Fruit fly (Drosophila melanogaster): ENCODE measurements around the gene CG34398.

CG34398 gene

dm6 chr2L:8898714-8899652, at the start of gene CG34398:
TSS of gene CG34398 (plus strand) at chr2L:8898786.
- no peak for TF ChIP-seq CG17801 (GFP tag; optimal IDR thresholded peaks at IDR 0.05; ENCODE audit: partially characterized antibody)

- TF ChIP-seq CG17801 (GFP tag; optimal IDR thresholded peaks at IDR 0.05; ENCODE audit: partially characterized antibody) = no peak
Measured at dm6 chr2L:8849170-8849569, 49.4 kb upstream of the CG34398 start.

dm6 chr2L:8851061-8851460, 47.5 kb upstream of the CG34398 start:
- TF ChIP-seq CG17801 (GFP tag; optimal IDR thresholded peaks at IDR 0.05; ENCODE audit: partially characterized antibody) = no peak

- TF ChIP-seq CG17801 (GFP tag; optimal IDR thresholded peaks at IDR 0.05; ENCODE audit: partially characterized antibody) = no peak
Measured at dm6 chr2L:8852235-8852634, 46.4 kb upstream of the CG34398 start.

dm6 chr2L:8855482-8855881, 43.1 kb upstream of the CG34398 start:
- TF ChIP-seq CG17801 (GFP tag; optimal IDR thresholded peaks at IDR 0.05; ENCODE audit: partially characterized antibody) = no peak

dm6 chr2L:8857752-8858151, 40.8 kb upstream of the CG34398 start:
- no peak for TF ChIP-seq CG17801 (GFP tag; optimal IDR thresholded peaks at IDR 0.05; ENCODE audit: partially characterized antibody)

dm6 chr2L:8859839-8860238, 38.7 kb upstream of the CG34398 start:
- no peak for TF ChIP-seq CG17801 (GFP tag; optimal IDR thresholded peaks at IDR 0.05; ENCODE audit: partially characterized antibody)

dm6 chr2L:8860767-8861166, 37.8 kb upstream of the CG34398 start:
- TF ChIP-seq CG17801 (GFP tag; optimal IDR thresholded peaks at IDR 0.05; ENCODE audit: partially characterized antibody) = no peak

dm6 chr2L:8862476-8862875, 36.1 kb upstream of the CG34398 start, which contains the start of gene CG32986:
TSS of gene CG32986 (plus strand) at chr2L:8862776.
- no peak for TF ChIP-seq CG17801 (GFP tag; optimal IDR thresholded peaks at IDR 0.05; ENCODE audit: partially characterized antibody)

- TF ChIP-seq CG17801 (GFP tag; optimal IDR thresholded peaks at IDR 0.05; ENCODE audit: partially characterized antibody) = no peak
Measured at dm6 chr2L:8863511-8863910, 35.1 kb upstream of the CG34398 start, which contains the start of gene CG32987. TSS of gene CG32987 (plus strand) at chr2L:8863811.

dm6 chr2L:8864564-8864963, 34.0 kb upstream of the CG34398 start, which contains the start of gene CG32988:
TSS of gene CG32988 (plus strand) at chr2L:8864864.
- TF ChIP-seq CG17801 (GFP tag; optimal IDR thresholded peaks at IDR 0.05; ENCODE audit: partially characterized antibody) = no peak

- TF ChIP-seq CG17801 (GFP tag; optimal IDR thresholded peaks at IDR 0.05; ENCODE audit: partially characterized antibody) = no peak
Measured at dm6 chr2L:8865550-8865949, 33.0 kb upstream of the CG34398 start, which contains the start of gene CG32983. TSS of gene CG32983 (plus strand) at chr2L:8865850.

- TF ChIP-seq CG17801 (GFP tag; optimal IDR thresholded peaks at IDR 0.05; ENCODE audit: partially characterized antibody) = no peak
Measured at dm6 chr2L:8866467-8866866, 32.1 kb upstream of the CG34398 start, which contains the start of gene CG9483. TSS of gene CG9483 (plus strand) at chr2L:8866767.

- no peak for TF ChIP-seq CG17801 (GFP tag; optimal IDR thresholded peaks at IDR 0.05; ENCODE audit: partially characterized antibody)
Measured at dm6 chr2L:8871677-8872076, 26.9 kb upstream of the CG34398 start.

dm6 chr2L:8875835-8876234, 22.8 kb upstream of the CG34398 start:
- TF ChIP-seq CG17801 (GFP tag; optimal IDR thresholded peaks at IDR 0.05; ENCODE audit: partially characterized antibody) = no peak

- TF ChIP-seq CG17801 (GFP tag; optimal IDR thresholded peaks at IDR 0.05; ENCODE audit: partially characterized antibody) = no peak
Measured at dm6 chr2L:8879241-8879931, 19.2 kb upstream of the CG34398 start.

Data from ovary, adult (tissue).